Fruit fly (Drosophila melanogaster) whole organism, embryonic: ENCODE measurements around the gene CG14054.
A peak's percentile ranks its signal among the peaks of the same experiment; 100 is the strongest.

ENCODE experiments used
- Bgb ChIP-seq: fragments of 200-800 bp; sonication (Bioruptor generic); IDR thresholded peaks from 2 replicates; pipeline ENCODE4 v1.3.6; 2022; ENCODE audit warnings: missing biosample characterization, missing genetic modification characterization; ENCODE audit not compliant: partially characterized antibody
- Bteb2 ChIP-seq: fragments of 200-800 bp; sonication (Bioruptor generic); optimal IDR thresholded peaks from 2 replicates; lab custom pipeline; 2016; ENCODE audit warnings: missing biosample characterization, missing genetic modification characterization
- CG10959 ChIP-seq: fragments of 200-800 bp; sonication (Bioruptor generic); IDR thresholded peaks from 2 replicates; pipeline ENCODE4 v1.3.6; 2022; ENCODE audit warnings: missing biosample characterization, missing genetic modification characterization
- CG11398 ChIP-seq: fragments of 200-800 bp; sonication (Bioruptor generic); optimal IDR thresholded peaks from 2 replicates; lab custom pipeline; 2016; ENCODE audit warnings: missing biosample characterization, missing genetic modification characterization
- CG11560 ChIP-seq: fragments of 200-800 bp; sonication (Bioruptor generic); IDR thresholded peaks from 3 replicates; pipeline ENCODE4 v1.3.6; 2022; ENCODE audit warnings: missing biosample characterization, missing genetic modification characterization
- CG12744 ChIP-seq: fragments of 200-800 bp; sonication (Bioruptor generic); optimal IDR thresholded peaks from 2 replicates; lab custom pipeline; 2016; ENCODE audit warnings: missing biosample characterization, missing genetic modification characterization
- CG12942 ChIP-seq: fragments of 200-800 bp; sonication (Bioruptor generic); optimal IDR thresholded peaks from 3 replicates; lab custom pipeline; 2016; ENCODE audit warnings: missing biosample characterization, missing genetic modification characterization
- CG14667 ChIP-seq: fragments of 200-800 bp; sonication (Bioruptor generic); IDR thresholded peaks from 2 replicates; pipeline ENCODE4 v1.3.6; 2022; ENCODE audit warnings: missing biosample characterization, missing genetic modification characterization
- CG1603 ChIP-seq: fragments of 200-800 bp; sonication (Bioruptor generic); optimal IDR thresholded peaks from 2 replicates; lab custom pipeline; 2019; ENCODE audit warnings: missing biosample characterization, mild to moderate bottlenecking, missing genetic modification characterization, moderate library complexity
- CG17568 ChIP-seq: fragments of 200-800 bp; sonication (Bioruptor generic); optimal IDR thresholded peaks from 2 replicates; lab custom pipeline; 2018; ENCODE audit warnings: missing biosample characterization, mild to moderate bottlenecking, missing genetic modification characterization, moderate library complexity
- CG1792 ChIP-seq: fragments of 200-800 bp; sonication (Bioruptor generic); optimal IDR thresholded peaks from 2 replicates; lab custom pipeline; 2016; ENCODE audit warnings: missing biosample characterization, missing genetic modification characterization
- CG30431 ChIP-seq: fragments of 200-800 bp; sonication (Bioruptor generic); optimal IDR thresholded peaks from 2 replicates; lab custom pipeline; 2017; ENCODE audit warnings: missing biosample characterization, missing genetic modification characterization
- CG3995 ChIP-seq: fragments of 200-800 bp; sonication (Bioruptor generic); optimal IDR thresholded peaks from 3 replicates; lab custom pipeline; 2016; ENCODE audit warnings: missing biosample characterization, missing genetic modification characterization
- CG4360 ChIP-seq: fragments of 200-800 bp; sonication (Bioruptor generic); IDR thresholded peaks from 2 replicates; pipeline ENCODE4 v1.3.6; 2022; ENCODE audit warnings: missing biosample characterization, missing genetic modification characterization
- CG4424 ChIP-seq: fragments of 200-800 bp; sonication (Bioruptor generic); optimal IDR thresholded peaks from 3 replicates; lab custom pipeline; 2016; ENCODE audit warnings: missing biosample characterization, missing genetic modification characterization
- CG4820 ChIP-seq: fragments of 200-800 bp; sonication (Bioruptor generic); optimal IDR thresholded peaks from 3 replicates; lab custom pipeline; 2016; ENCODE audit warnings: missing biosample characterization, missing genetic modification characterization
- CG6813 ChIP-seq: fragments of 200-800 bp; sonication (Bioruptor generic); optimal IDR thresholded peaks from 2 replicates; lab custom pipeline; 2017; ENCODE audit warnings: missing biosample characterization, missing genetic modification characterization, mild to moderate bottlenecking, moderate library complexity, missing genetic modification reagents
- CG8089 ChIP-seq: fragments of 200-800 bp; sonication (Bioruptor generic); optimal IDR thresholded peaks from 3 replicates; lab custom pipeline; 2016; ENCODE audit warnings: missing biosample characterization, missing genetic modification characterization
- CG9437 ChIP-seq: fragments of 200-800 bp; sonication (Bioruptor generic); optimal IDR thresholded peaks from 2 replicates; lab custom pipeline; 2018; ENCODE audit warnings: missing biosample characterization, mild to moderate bottlenecking, missing genetic modification characterization
- CrebB ChIP-seq: fragments of 200-800 bp; sonication (Bioruptor generic); optimal IDR thresholded peaks from 3 replicates; lab custom pipeline; 2018; ENCODE audit warnings: missing biosample characterization, mild to moderate bottlenecking, missing genetic modification characterization
- Deaf1 ChIP-seq: fragments of 200-800 bp; optimal IDR thresholded peaks from 3 replicates; lab custom pipeline; 2019; ENCODE audit warnings: missing biosample characterization, mild to moderate bottlenecking, missing genetic modification characterization, moderate library complexity
- Dip3 ChIP-seq: fragments of 200-800 bp; sonication (Bioruptor generic); optimal IDR thresholded peaks from 3 replicates; lab custom pipeline; 2016; ENCODE audit warnings: missing biosample characterization, missing genetic modification characterization
- Dref ChIP-seq: fragments of 200-800 bp; sonication (Bioruptor generic); IDR thresholded peaks from 2 replicates; pipeline ENCODE4 v1.3.6; 2022; ENCODE audit warnings: missing biosample characterization, missing genetic modification characterization
- Gug ChIP-seq: fragments of 200-800 bp; sonication (Bioruptor generic); IDR thresholded peaks from 4 replicates; pipeline ENCODE4 v1.3.6; 2022; ENCODE audit warnings: missing biosample characterization, missing genetic modification characterization
- H15 ChIP-seq: fragments of 200-800 bp; sonication (Bioruptor generic); IDR thresholded peaks from 3 replicates; pipeline ENCODE4 v1.3.6; 2022; ENCODE audit warnings: missing biosample characterization, missing genetic modification characterization
- Hey ChIP-seq: fragments of 200-800 bp; sonication (Bioruptor generic); optimal IDR thresholded peaks from 3 replicates; lab custom pipeline; 2018; ENCODE audit warnings: missing biosample characterization, mild to moderate bottlenecking, missing genetic modification characterization
- Hr39 ChIP-seq: fragments of >200 bp; optimal IDR thresholded peaks from 2 replicates; lab custom pipeline; 2017
- Hr78 ChIP-seq, 2 experiments: fragments of 200-800 bp in 1 of 2; fragments of >200 bp in 1 of 2; sonication (Bioruptor generic) in 1 of 2; optimal IDR thresholded peaks; 2 replicates each; lab custom pipeline; 2017 to 2019; ENCODE audit warnings: missing biosample characterization in 2 of 2, missing genetic modification characterization in 2 of 2, mild to moderate bottlenecking in 1 of 2, moderate library complexity in 1 of 2
- Kr ChIP-seq: fragments of 200-800 bp; sonication (Bioruptor generic); optimal IDR thresholded peaks from 2 replicates; lab custom pipeline; 2017; ENCODE audit warnings: missing biosample characterization, mild to moderate bottlenecking, missing genetic modification characterization
- Pdp1 ChIP-seq, 2 experiments: fragments of 200-800 bp; sonication (Bioruptor generic); optimal IDR thresholded peaks; 3 replicates each; lab custom pipeline; 2016; ENCODE audit warnings: missing biosample characterization in 2 of 2, missing genetic modification characterization in 2 of 2, mild to moderate bottlenecking in 1 of 2, moderate library complexity in 1 of 2
- ash1 ChIP-seq: fragments of 200-800 bp; sonication (Bioruptor generic); optimal IDR thresholded peaks from 2 replicates; lab custom pipeline; 2018; ENCODE audit warnings: missing biosample characterization, mild to moderate bottlenecking, missing genetic modification characterization
- ato ChIP-seq: fragments of 200-800 bp; sonication (Bioruptor generic); IDR thresholded peaks from 2 replicates; pipeline ENCODE4 v1.3.6; 2022; ENCODE audit warnings: missing biosample characterization, missing genetic modification characterization; ENCODE audit not compliant: partially characterized antibody
- ci ChIP-seq: fragments of 200-800 bp; sonication (Bioruptor generic); IDR thresholded peaks from 3 replicates; pipeline ENCODE4 v1.3.6; 2022; ENCODE audit warnings: missing biosample characterization, missing genetic modification characterization
- exex ChIP-seq: fragments of 200-800 bp; sonication (Bioruptor generic); optimal IDR thresholded peaks from 4 replicates; lab custom pipeline; 2018; ENCODE audit warnings: missing biosample characterization, mild to moderate bottlenecking, missing genetic modification characterization, moderate library complexity
- fu2 ChIP-seq: fragments of 200-800 bp; sonication (Bioruptor generic); optimal IDR thresholded peaks from 2 replicates; lab custom pipeline; 2016; ENCODE audit warnings: missing biosample characterization, missing genetic modification characterization
- gem ChIP-seq: fragments of 200-800 bp; sonication (Bioruptor generic); optimal IDR thresholded peaks from 2 replicates; lab custom pipeline; 2019; ENCODE audit warnings: missing biosample characterization, mild to moderate bottlenecking, missing genetic modification characterization, moderate library complexity
- gfzf ChIP-seq: fragments of 200-800 bp; sonication (Bioruptor generic); optimal IDR thresholded peaks from 2 replicates; lab custom pipeline; 2016; ENCODE audit warnings: missing biosample characterization, mild to moderate bottlenecking, missing genetic modification characterization, moderate library complexity
- gsb ChIP-seq: fragments of 200-800 bp; sonication (Bioruptor generic); IDR thresholded peaks from 2 replicates; pipeline ENCODE4 v1.3.6; 2022; ENCODE audit warnings: missing biosample characterization, missing genetic modification characterization
- hbn ChIP-seq: fragments of 200-800 bp; sonication (Bioruptor generic); IDR thresholded peaks from 2 replicates; pipeline ENCODE4 v1.3.6; 2022; ENCODE audit warnings: missing biosample characterization, missing genetic modification characterization; ENCODE audit not compliant: partially characterized antibody
- her ChIP-seq: fragments of 200-800 bp; sonication (Bioruptor generic); optimal IDR thresholded peaks from 2 replicates; lab custom pipeline; 2016; ENCODE audit warnings: missing biosample characterization, missing genetic modification characterization
- klu ChIP-seq: fragments of 200-800 bp; sonication (Bioruptor generic); IDR thresholded peaks from 2 replicates; pipeline ENCODE4 v1.3.6; 2022; ENCODE audit warnings: missing biosample characterization, missing genetic modification characterization
- nau ChIP-seq: fragments of 200-800 bp; sonication (Bioruptor generic); optimal IDR thresholded peaks from 3 replicates; lab custom pipeline; 2017; ENCODE audit warnings: missing biosample characterization, mild to moderate bottlenecking, missing genetic modification characterization, missing genetic modification reagents
- nerfin-2 ChIP-seq: fragments of 200-800 bp; sonication (Bioruptor generic); IDR thresholded peaks from 2 replicates; pipeline ENCODE4 v1.3.6; 2022; ENCODE audit warnings: missing biosample characterization, missing genetic modification characterization; ENCODE audit not compliant: partially characterized antibody
- pho ChIP-seq: fragments of 200-800 bp; sonication (Bioruptor generic); optimal IDR thresholded peaks from 2 replicates; lab custom pipeline; 2016; ENCODE audit warnings: missing biosample characterization, missing genetic modification characterization
- pnt ChIP-seq: fragments of 200-800 bp; sonication (Bioruptor generic); optimal IDR thresholded peaks from 3 replicates; lab custom pipeline; 2016; ENCODE audit warnings: missing biosample characterization, missing genetic modification characterization
- schlank ChIP-seq: fragments of 200-800 bp; sonication (Bioruptor generic); optimal IDR thresholded peaks from 2 replicates; lab custom pipeline; 2018; ENCODE audit warnings: missing biosample characterization, mild to moderate bottlenecking, missing genetic modification characterization
- sima ChIP-seq: fragments of 200-800 bp; sonication (Bioruptor generic); optimal IDR thresholded peaks from 2 replicates; lab custom pipeline; 2016; ENCODE audit warnings: missing biosample characterization, missing genetic modification characterization
- sisA ChIP-seq: fragments of 200-800 bp; sonication (Bioruptor generic); IDR thresholded peaks from 2 replicates; pipeline ENCODE4 v1.3.6; 2022; ENCODE audit warnings: missing biosample characterization, missing genetic modification characterization
- so ChIP-seq: fragments of 200-800 bp; sonication (Bioruptor generic); IDR thresholded peaks from 3 replicates; pipeline ENCODE4 v1.3.6; 2022; ENCODE audit warnings: missing biosample characterization, missing genetic modification characterization
- tup ChIP-seq: fragments of 200-800 bp; sonication (Bioruptor generic); optimal IDR thresholded peaks from 2 replicates; lab custom pipeline; 2016; ENCODE audit warnings: missing biosample characterization, mild to moderate bottlenecking, missing genetic modification characterization, moderate library complexity
- unpg ChIP-seq: fragments of 200-800 bp; sonication (Bioruptor generic); optimal IDR thresholded peaks from 3 replicates; lab custom pipeline; 2018; ENCODE audit warnings: missing biosample characterization, mild to moderate bottlenecking, missing genetic modification characterization, moderate library complexity

CG14054 gene

dm6 chrX:2083109-2083508 lies 16.9 kb upstream of the CG14054 start (continued):
- TF ChIP-seq Dref (GFP tag; lab: Robert Waterston, UW) (peak; percentile 30; the same call in 1 of the 2 replicates), CG8089 (GFP tag; lab: Kevin White, UChicago) (no peak), H15 (GFP tag; lab: Robert Waterston, UW) (no peak), nerfin-2 (GFP tag; lab: Robert Waterston, UW) (no peak), sisA (GFP tag; lab: Robert Waterston, UW) (peak; percentile 38), sima (GFP tag; lab: Kevin White, UChicago) (no peak), CG1792 (GFP tag; lab: Kevin White, UChicago) (peak; percentile 12), Hey (tag; lab: Kevin White, UChicago) (no peak), schlank (peak; percentile 74), gfzf (GFP tag; lab: Kevin White, UChicago) (no peak), CG11398 (GFP tag; lab: Kevin White, UChicago) (no peak), Dip3 (GFP tag; lab: Kevin White, UChicago) (peak; percentile 66), CG12744 (no peak), her (GFP tag; lab: Kevin White, UChicago) (no peak), ash1 (GFP tag; lab: Kevin White, UChicago) (peak; percentile 35), Deaf1 (no peak), klu (GFP tag; lab: Robert Waterston, UW) (peak; percentile 54), Pdp1 (GFP tag; optimal IDR thresholded peaks at IDR 0.05; lab: Kevin White, UChicago) (peak; percentile 12 to 36), Bteb2 (GFP tag; lab: Kevin White, UChicago) (peak; percentile 39), unpg (peak; percentile 57), nau (GFP tag; lab: Kevin White, UChicago) (no peak), Hr78 (GFP tag; optimal IDR thresholded peaks at IDR 0.05; lab: Kevin White, UChicago) (no peak), CG30431 (GFP tag; lab: Kevin White, UChicago) (peak; percentile 23), ato (no peak), CG6813 (GFP tag; lab: Kevin White, UChicago) (no peak), tup (GFP tag; lab: Kevin White, UChicago) (no peak), CG14667 (GFP tag; lab: Robert Waterston, UW) (0 out of 2 replicates have a peak, but pooled peaks have one; percentile 41), pnt (GFP tag; lab: Kevin White, UChicago) (peak; percentile 15), CG17568 (no peak), CG11560 (peak; percentile 52; the same call in 2 of the 3 replicates), Bgb (GFP tag; lab: Robert Waterston, UW) (no peak), gem (tag; lab: Kevin White, UChicago) (peak; percentile 64), Kr (GFP tag; lab: Kevin White, UChicago) (no peak), CG1603 (peak; percentile 53), CG10959 (GFP tag; lab: Robert Waterston, UW) (no peak), CG4360 (GFP tag; lab: Robert Waterston, UW) (no peak), so (peak; percentile 72; the same call in 2 of the 3 replicates), pho (GFP tag; lab: Kevin White, UChicago) (peak; percentile 57), hbn (GFP tag; lab: Robert Waterston, UW) (no peak), ci (peak; percentile 54; the same call in 2 of the 3 replicates), CG4820 (GFP tag; lab: Kevin White, UChicago) (no peak), CG4424 (no peak), CG12942 (no peak), Hr39 (lab: Kevin White, UChicago) (no peak), CG9437 (GFP tag; lab: Kevin White, UChicago) (no peak), exex (peak; percentile 5), gsb (GFP tag; lab: Robert Waterston, UW) (peak; percentile 81), Gug (GFP tag; lab: Robert Waterston, UW) (peak; percentile 71; the same call in 3 of the 4 replicates), fu2 (GFP tag; lab: Kevin White, UChicago) (peak; percentile 52), CG3995 (GFP tag; lab: Kevin White, UChicago) (peak; percentile 38), CrebB (tag; lab: Kevin White, UChicago) (peak; percentile 56)
